Worm (Caenorhabditis elegans): ENCODE measurements around the gene Y57G11A.2.

ce11 chrIV:14542517-14542916 lies 23.2 kb upstream of the Y57G11A.2 start, which contains the start of gene pals-29:
- TF ChIP-seq lin-13 (tag; optimal IDR thresholded peaks at IDR 0.05): no peak
- TF ChIP-seq nhr-12 (tag; optimal IDR thresholded peaks at IDR 0.05): no peak
- no peak for TF ChIP-seq nhr-237 (tag; optimal IDR thresholded peaks at IDR 0.05)
- TF ChIP-seq drap-1 (GFP tag; optimal IDR thresholded peaks at IDR 0.05): no peak
- no peak for TF ChIP-seq elt-3 (tag; optimal IDR thresholded peaks at IDR 0.05)
- TF ChIP-seq flh-1 (GFP tag; optimal IDR thresholded peaks at IDR 0.05): no peak
